Fruit fly (Drosophila melanogaster) whole organism: ENCODE measurements around the gene CG11837.

Experiments
- pan ChIP-seq: fragments of >200 bp; optimal IDR thresholded peaks from 2 replicates; lab custom pipeline; 2017
- psq ChIP-seq: fragments of >200 bp; optimal IDR thresholded peaks from 2 replicates; lab custom pipeline; 2017

dm6 chr3R:29071141-29071540 is 21.8 kb downstream of the CG11837 start:
- TF ChIP-seq pan (lab: Kevin White, UChicago) (no peak), psq (lab: Kevin White, UChicago) (no peak)
